Worm (Caenorhabditis elegans) whole organism, mixed stage, embryonic: ENCODE data around the gene H35N09.1.

Source experiments
- ceh-39 ChIP-seq: fragments of 150-350 bp; optimal IDR thresholded peaks from 2 replicates; lab custom pipeline; 2014; ENCODE audit warnings: missing biosample characterization, missing genetic modification characterization
- ces-1 ChIP-seq: fragments of 150-350 bp; optimal IDR thresholded peaks from 2 replicates; lab custom pipeline; 2014; ENCODE audit warnings: missing biosample characterization, missing genetic modification reagents, missing genetic modification characterization
- flh-1 ChIP-seq: fragments of 200-800 bp; sonication (Bioruptor generic); optimal IDR thresholded peaks from 2 replicates; lab custom pipeline; 2018; ENCODE audit warnings: mild to moderate bottlenecking, missing genetic modification characterization, moderate library complexity, missing compliant biosample characterization
- lsy-2 ChIP-seq: fragments of 150-350 bp; optimal IDR thresholded peaks from 2 replicates; lab custom pipeline; 2014; ENCODE audit warnings: missing biosample characterization, missing genetic modification characterization
- nhr-2 ChIP-seq: fragments of 150-350 bp; optimal IDR thresholded peaks from 2 replicates; lab custom pipeline; 2014; ENCODE audit warnings: missing biosample characterization, missing genetic modification characterization
- pha-4 ChIP-seq: fragments of 150-350 bp; optimal IDR thresholded peaks from 2 replicates; lab custom pipeline; 2018; ENCODE audit warnings: missing biosample characterization, missing genetic modification reagents, missing genetic modification characterization
- snpc-4 ChIP-seq: fragments of 150-350 bp; optimal IDR thresholded peaks from 2 replicates; lab custom pipeline; 2014; ENCODE audit warnings: missing biosample characterization, missing genetic modification characterization
- unc-120 ChIP-seq: sonication (generic microtip); optimal IDR thresholded peaks from 2 replicates; lab custom pipeline; 2017; ENCODE audit warnings: missing genetic modification characterization, missing compliant biosample characterization; ENCODE audit not compliant: poor library complexity, severe bottlenecking
- unc-62 ChIP-seq: fragments of 150-350 bp; optimal IDR thresholded peaks from 2 replicates; lab custom pipeline; 2014; ENCODE audit warnings: missing biosample characterization, missing genetic modification reagents, missing genetic modification characterization
- ztf-11 ChIP-seq: fragments of 150-350 bp; optimal IDR thresholded peaks from 2 replicates; lab custom pipeline; 2014; ENCODE audit warnings: missing biosample characterization, missing genetic modification characterization

- TF ChIP-seq nhr-2 (tag; lab: Kevin White, UChicago) (no peak), lsy-2 (tag; lab: Kevin White, UChicago) (no peak), ceh-39 (tag; lab: Kevin White, UChicago) (no peak), ztf-11 (no peak), ces-1 (GFP tag; lab: Kevin White, UChicago) (no peak), pha-4 (tag; lab: Kevin White, UChicago) (no peak), unc-62 (GFP tag; lab: Kevin White, UChicago) (no peak), snpc-4 (tag; lab: Kevin White, UChicago) (no peak), unc-120 (tag; lab: Kevin White, UChicago) (no peak), flh-1 (GFP tag; lab: Kevin White, UChicago) (no peak)
Measured at ce11 chrX:8656019-8656418, 50.9 kb downstream of the H35N09.1 start.
